Fruit fly (Drosophila melanogaster) whole organism, embryonic: ENCODE data around the gene MSBP.
A peak's percentile ranks its signal among the peaks of the same experiment; 100 is the strongest.

ENCODE experiments used
- Atf6 ChIP-seq: fragments of 200-800 bp; sonication (Bioruptor generic); IDR thresholded peaks from 2 replicates; pipeline ENCODE4 v1.3.6; 2022; ENCODE audit warnings: missing biosample characterization, missing genetic modification characterization
- CG10147 ChIP-seq: fragments of 200-800 bp; sonication (Bioruptor generic); optimal IDR thresholded peaks from 2 replicates; lab custom pipeline; 2019; ENCODE audit warnings: missing biosample characterization, mild to moderate bottlenecking, missing genetic modification characterization, moderate library complexity
- CG11085 ChIP-seq: fragments of 200-800 bp; sonication (Bioruptor generic); IDR thresholded peaks from 2 replicates; pipeline ENCODE4 v1.3.6; 2022; ENCODE audit warnings: missing biosample characterization, missing genetic modification characterization
- CG11247 ChIP-seq: fragments of 200-800 bp; sonication (Bioruptor generic); IDR thresholded peaks from 2 replicates; pipeline ENCODE4 v1.3.6; 2022; ENCODE audit warnings: missing biosample characterization, missing genetic modification characterization
- CG11560 ChIP-seq: fragments of 200-800 bp; sonication (Bioruptor generic); IDR thresholded peaks from 3 replicates; pipeline ENCODE4 v1.3.6; 2022; ENCODE audit warnings: missing biosample characterization, missing genetic modification characterization
- CG12155 ChIP-seq: fragments of 200-800 bp; sonication (Bioruptor generic); optimal IDR thresholded peaks from 3 replicates; lab custom pipeline; 2016; ENCODE audit warnings: missing biosample characterization, missing genetic modification characterization
- CG12236 ChIP-seq: fragments of 200-800 bp; sonication (Bioruptor generic); optimal IDR thresholded peaks from 2 replicates; lab custom pipeline; 2016; ENCODE audit warnings: missing biosample characterization, missing genetic modification characterization
- CG14860 ChIP-seq: fragments of 200-800 bp; sonication (Bioruptor generic); IDR thresholded peaks from 3 replicates; pipeline ENCODE4 v1.3.6; 2022; ENCODE audit warnings: missing biosample characterization, missing genetic modification characterization; ENCODE audit not compliant: partially characterized antibody
- CG1529 ChIP-seq: fragments of 200-800 bp; sonication (Bioruptor generic); optimal IDR thresholded peaks from 3 replicates; lab custom pipeline; 2018; ENCODE audit warnings: missing biosample characterization, missing genetic modification characterization
- CG17359 ChIP-seq: fragments of 200-800 bp; sonication (Bioruptor generic); optimal IDR thresholded peaks from 3 replicates; lab custom pipeline; 2018; ENCODE audit warnings: missing biosample characterization, mild to moderate bottlenecking, missing genetic modification characterization, moderate library complexity
- CG17829 ChIP-seq: fragments of 200-800 bp; optimal IDR thresholded peaks from 2 replicates; lab custom pipeline; 2019; ENCODE audit warnings: missing biosample characterization, mild to moderate bottlenecking, missing genetic modification characterization, moderate library complexity
- CG17912 ChIP-seq: fragments of 200-800 bp; sonication (Bioruptor generic); optimal IDR thresholded peaks from 2 replicates; lab custom pipeline; 2018; ENCODE audit warnings: missing biosample characterization, mild to moderate bottlenecking, missing genetic modification characterization
- CG1792 ChIP-seq: fragments of 200-800 bp; sonication (Bioruptor generic); optimal IDR thresholded peaks from 2 replicates; lab custom pipeline; 2016; ENCODE audit warnings: missing biosample characterization, missing genetic modification characterization
- CG3407 ChIP-seq: fragments of 200-800 bp; sonication (Bioruptor generic); optimal IDR thresholded peaks from 2 replicates; lab custom pipeline; 2018; ENCODE audit warnings: missing biosample characterization, mild to moderate bottlenecking, missing genetic modification characterization
- CG34224 ChIP-seq: fragments of 200-800 bp; sonication (Bioruptor generic); IDR thresholded peaks from 3 replicates; pipeline ENCODE4 v1.3.6; 2022; ENCODE audit warnings: missing biosample characterization, missing genetic modification characterization; ENCODE audit not compliant: partially characterized antibody
- CG3726 ChIP-seq: fragments of 200-800 bp; sonication (Bioruptor generic); IDR thresholded peaks from 3 replicates; pipeline ENCODE4, ENCODE4 v1.3.6; 2022; ENCODE audit warnings: missing biosample characterization, missing genetic modification characterization
- CG5180 ChIP-seq: fragments of 200-800 bp; sonication (Bioruptor generic); optimal IDR thresholded peaks from 3 replicates; lab custom pipeline; 2017; ENCODE audit warnings: missing biosample characterization, missing genetic modification characterization, mild to moderate bottlenecking, moderate library complexity, missing genetic modification reagents
- CG7556 ChIP-seq: fragments of 200-800 bp; sonication (Bioruptor generic); optimal IDR thresholded peaks from 2 replicates; lab custom pipeline; 2017; ENCODE audit warnings: missing biosample characterization, mild to moderate bottlenecking, missing genetic modification characterization
- CG8478 ChIP-seq: fragments of >200 bp; optimal IDR thresholded peaks from 2 replicates; lab custom pipeline; 2018
- CkIIα-i1 ChIP-seq: fragments of 200-800 bp; sonication (Bioruptor generic); IDR thresholded peaks from 2 replicates; pipeline ENCODE4 v1.3.6; 2022; ENCODE audit warnings: missing biosample characterization, missing genetic modification characterization
- D ChIP-seq, 2 experiments: fragments of 200-800 bp in 1 of 2; fragments of >200 bp in 1 of 2; sonication (Bioruptor generic) in 1 of 2; optimal IDR thresholded peaks; 2 replicates in 1 of 2; 3 replicates in 1 of 2; lab custom pipeline; 2017; ENCODE audit warnings: mild to moderate bottlenecking in 1 of 2, missing biosample characterization in 1 of 2, missing genetic modification characterization in 1 of 2, missing genetic modification reagents in 1 of 2
- Mrtf ChIP-seq: fragments of 200-800 bp; sonication (Bioruptor generic); IDR thresholded peaks from 3 replicates; pipeline ENCODE4 v1.3.6; 2022; ENCODE audit warnings: missing biosample characterization, missing genetic modification characterization
- Neu2 ChIP-seq: fragments of 200-800 bp; sonication (Bioruptor generic); optimal IDR thresholded peaks from 3 replicates; lab custom pipeline; 2016; ENCODE audit warnings: missing biosample characterization, missing genetic modification characterization, borderline replicate concordance
- Nf-YC ChIP-seq: fragments of 200-800 bp; optimal IDR thresholded peaks from 3 replicates; lab custom pipeline; 2019; ENCODE audit warnings: missing biosample characterization, mild to moderate bottlenecking, missing genetic modification characterization, moderate library complexity
- NfI ChIP-seq: fragments of 200-800 bp; sonication (Bioruptor generic); optimal IDR thresholded peaks from 3 replicates; lab custom pipeline; 2018; ENCODE audit warnings: missing biosample characterization, mild to moderate bottlenecking, missing genetic modification characterization, moderate library complexity
- Optix ChIP-seq: fragments of 200-800 bp; sonication (Bioruptor generic); IDR thresholded peaks from 3 replicates; pipeline ENCODE4 v1.3.6; 2022; ENCODE audit warnings: missing biosample characterization, missing genetic modification characterization
- Sin3A ChIP-seq: fragments of >200 bp; optimal IDR thresholded peaks from 2 replicates; lab custom pipeline; 2018
- Sox102F ChIP-seq: fragments of 200-800 bp; sonication (Bioruptor generic); optimal IDR thresholded peaks from 2 replicates; lab custom pipeline; 2018; ENCODE audit warnings: missing biosample characterization, mild to moderate bottlenecking, missing genetic modification characterization, moderate library complexity
- YL-1 ChIP-seq: fragments of 200-800 bp; sonication (Bioruptor generic); optimal IDR thresholded peaks from 3 replicates; lab custom pipeline; 2017; ENCODE audit warnings: missing biosample characterization, mild to moderate bottlenecking, missing genetic modification characterization
- bbx ChIP-seq: fragments of 200-800 bp; sonication (Bioruptor generic); IDR thresholded peaks from 2 replicates; pipeline ENCODE4 v1.3.6; 2022; ENCODE audit warnings: missing biosample characterization, missing genetic modification characterization; ENCODE audit not compliant: partially characterized antibody
- btn ChIP-seq: fragments of 200-800 bp; sonication (Bioruptor generic); optimal IDR thresholded peaks from 2 replicates; lab custom pipeline; 2016; ENCODE audit warnings: missing biosample characterization, missing genetic modification characterization
- cg ChIP-seq: fragments of 200-800 bp; sonication (Bioruptor generic); optimal IDR thresholded peaks from 3 replicates; lab custom pipeline; 2019; ENCODE audit warnings: missing biosample characterization, mild to moderate bottlenecking, missing genetic modification characterization, moderate library complexity
- chinmo ChIP-seq: fragments of 200-800 bp; sonication (Bioruptor generic); IDR thresholded peaks from 4 replicates; pipeline ENCODE4 v1.3.6; 2022; ENCODE audit warnings: missing biosample characterization, missing genetic modification characterization; ENCODE audit not compliant: partially characterized antibody
- corto ChIP-seq: fragments of 200-800 bp; sonication (Bioruptor generic); optimal IDR thresholded peaks from 2 replicates; lab custom pipeline; 2016; ENCODE audit warnings: missing biosample characterization, mild to moderate bottlenecking, missing genetic modification characterization, moderate library complexity
- danr ChIP-seq: fragments of 200-800 bp; sonication (Bioruptor generic); IDR thresholded peaks from 2 replicates; pipeline ENCODE4 v1.3.6; 2022; ENCODE audit warnings: missing biosample characterization, missing genetic modification characterization
- ftz-f1 ChIP-seq: fragments of 200-800 bp; sonication (Bioruptor generic); optimal IDR thresholded peaks from 2 replicates; lab custom pipeline; 2016; ENCODE audit warnings: missing biosample characterization, missing genetic modification characterization
- fu2 ChIP-seq: fragments of 200-800 bp; sonication (Bioruptor generic); optimal IDR thresholded peaks from 2 replicates; lab custom pipeline; 2016; ENCODE audit warnings: missing biosample characterization, missing genetic modification characterization
- inv ChIP-seq: fragments of 200-800 bp; sonication (Bioruptor generic); IDR thresholded peaks from 2 replicates; pipeline ENCODE4 v1.3.6; 2022; ENCODE audit warnings: missing biosample characterization, missing genetic modification characterization; ENCODE audit not compliant: partially characterized antibody
- jumu ChIP-seq: fragments of 200-800 bp; sonication (Bioruptor generic); optimal IDR thresholded peaks from 3 replicates; lab custom pipeline; 2016; ENCODE audit warnings: missing biosample characterization, missing genetic modification characterization
- kah ChIP-seq: fragments of 200-800 bp; sonication (Bioruptor generic); optimal IDR thresholded peaks from 2 replicates; lab custom pipeline; 2018; ENCODE audit warnings: missing biosample characterization, mild to moderate bottlenecking, missing genetic modification characterization
- mld ChIP-seq: fragments of 200-800 bp; sonication (Bioruptor generic); IDR thresholded peaks from 3 replicates; pipeline ENCODE4 v1.3.6; 2022; ENCODE audit warnings: missing biosample characterization, missing genetic modification characterization; ENCODE audit not compliant: partially characterized antibody
- p53 ChIP-seq: fragments of 200-800 bp; sonication (Bioruptor generic); optimal IDR thresholded peaks from 2 replicates; lab custom pipeline; 2016; ENCODE audit warnings: missing biosample characterization, missing genetic modification characterization
- pb ChIP-seq: fragments of 200-800 bp; sonication (Bioruptor generic); optimal IDR thresholded peaks from 3 replicates; lab custom pipeline; 2016; ENCODE audit warnings: missing biosample characterization, missing genetic modification characterization
- pita ChIP-seq: fragments of 200-800 bp; sonication (Bioruptor generic); optimal IDR thresholded peaks from 2 replicates; lab custom pipeline; 2017; ENCODE audit warnings: missing biosample characterization, mild to moderate bottlenecking, missing genetic modification characterization
- pnt ChIP-seq: fragments of 200-800 bp; sonication (Bioruptor generic); optimal IDR thresholded peaks from 3 replicates; lab custom pipeline; 2016; ENCODE audit warnings: missing biosample characterization, missing genetic modification characterization
- repo ChIP-seq: fragments of 200-800 bp; sonication (Bioruptor generic); optimal IDR thresholded peaks from 2 replicates; lab custom pipeline; 2016; ENCODE audit warnings: missing biosample characterization, missing genetic modification characterization
- salm ChIP-seq: fragments of 200-800 bp; sonication (Bioruptor generic); optimal IDR thresholded peaks from 2 replicates; lab custom pipeline; 2018; ENCODE audit warnings: missing biosample characterization, mild to moderate bottlenecking, missing genetic modification characterization
- tap ChIP-seq: fragments of 200-800 bp; optimal IDR thresholded peaks from 3 replicates; lab custom pipeline; 2019; ENCODE audit warnings: missing biosample characterization, mild to moderate bottlenecking, missing genetic modification characterization, moderate library complexity
- tll ChIP-seq, 2 experiments: fragments of 200-800 bp in 1 of 2; fragments of >200 bp in 1 of 2; sonication (Bioruptor generic) in 1 of 2; optimal IDR thresholded peaks; 2 replicates each; lab custom pipeline; 2017 to 2019; ENCODE audit warnings: missing biosample characterization in 2 of 2, missing genetic modification characterization in 2 of 2, mild to moderate bottlenecking in 1 of 2, moderate library complexity in 1 of 2
- toy ChIP-seq: fragments of 200-800 bp; sonication (Bioruptor generic); IDR thresholded peaks from 2 replicates; pipeline ENCODE4 v1.3.6; 2022; ENCODE audit warnings: missing biosample characterization, missing genetic modification characterization

The MSBP gene

dm6 chrX:15860479-15860878, 29.4 kb downstream of the MSBP start (continued):
- TF ChIP-seq Nf-YC (tag; lab: Kevin White, UChicago) (peak; percentile 73), CG11247 (no peak), p53 (GFP tag; lab: Kevin White, UChicago) (no peak), CG12155 (GFP tag; lab: Kevin White, UChicago) (no peak), Sox102F (GFP tag; lab: Kevin White, UChicago) (no peak), tll (GFP tag; optimal IDR thresholded peaks at IDR 0.05; lab: Kevin White, UChicago) (no peak), danr (GFP tag; lab: Robert Waterston, UW) (no peak), CG10147 (GFP tag; lab: Kevin White, UChicago) (peak; percentile 26), YL-1 (GFP tag; lab: Kevin White, UChicago) (peak; percentile 95)

dm6 chrX:15859869-15860268, 30.0 kb downstream of the MSBP start, which contains the start of gene Gbeta13F:
Gbeta13F (plus strand) TSS chrX:15860115.
- TF ChIP-seq CG14860 (GFP tag; lab: Robert Waterston, UW) (peak; percentile 37; the same call in 1 of the 3 replicates), mld (GFP tag; lab: Robert Waterston, UW) (peak; percentile 66; the same call in 1 of the 3 replicates), salm (tag; lab: Kevin White, UChicago) (no peak), NfI (GFP tag; lab: Kevin White, UChicago) (no peak), CkIIα-i1 (GFP tag; lab: Robert Waterston, UW) (no peak), tap (tag; lab: Kevin White, UChicago) (no peak), cg (GFP tag; lab: Kevin White, UChicago) (no peak), Neu2 (no peak), CG12236 (GFP tag; lab: Kevin White, UChicago) (no peak), fu2 (GFP tag; lab: Kevin White, UChicago) (no peak), D (optimal IDR thresholded peaks at IDR 0.05; lab: Kevin White, UChicago) (no peak), D (GFP tag; optimal IDR thresholded peaks at IDR 0.05; lab: Kevin White, UChicago) (no peak), toy (GFP tag; lab: Robert Waterston, UW) (no peak), CG8478 (lab: Kevin White, UChicago) (no peak), Mrtf (GFP tag; lab: Robert Waterston, UW) (no peak; the same call in 2 of the 3 replicates), CG1792 (no peak), jumu (no peak), repo (GFP tag; lab: Kevin White, UChicago) (no peak), bbx (GFP tag; lab: Robert Waterston, UW) (peak; percentile 79), btn (GFP tag; lab: Kevin White, UChicago) (no peak), Optix (GFP tag; lab: Robert Waterston, UW) (no peak), CG34224 (GFP tag; lab: Robert Waterston, UW) (no peak; the same call in 2 of the 3 replicates), CG3726 (GFP tag; lab: Robert Waterston, UW) (no peak), CG11085 (GFP tag; lab: Robert Waterston, UW) (no peak), pb (GFP tag; lab: Kevin White, UChicago) (no peak), CG5180 (GFP tag; lab: Kevin White, UChicago) (no peak), corto (no peak), CG17829 (tag; lab: Kevin White, UChicago) (no peak), CG17359 (tag; lab: Kevin White, UChicago) (no peak), Sin3A (lab: Kevin White, UChicago) (no peak), ftz-f1 (no peak), CG17912 (GFP tag; lab: Kevin White, UChicago) (no peak), CG11560 (tag; lab: Robert Waterston, UW) (no peak), chinmo (GFP tag; lab: Robert Waterston, UW) (0 out of 4 replicates have a peak, but pooled peaks have one; percentile 9), inv (peak; percentile 58), pnt (GFP tag; lab: Kevin White, UChicago) (no peak), pita (GFP tag; lab: Kevin White, UChicago) (no peak), CG1529 (GFP tag; lab: Kevin White, UChicago) (no peak), CG3407 (no peak), kah (GFP tag; lab: Kevin White, UChicago) (no peak), Atf6 (GFP tag; lab: Robert Waterston, UW) (no peak), CG7556 (GFP tag; lab: Kevin White, UChicago) (no peak)
